Worm (Caenorhabditis elegans): ENCODE measurements around the gene F17E9.15.

The F17E9.15 gene

DNA sequence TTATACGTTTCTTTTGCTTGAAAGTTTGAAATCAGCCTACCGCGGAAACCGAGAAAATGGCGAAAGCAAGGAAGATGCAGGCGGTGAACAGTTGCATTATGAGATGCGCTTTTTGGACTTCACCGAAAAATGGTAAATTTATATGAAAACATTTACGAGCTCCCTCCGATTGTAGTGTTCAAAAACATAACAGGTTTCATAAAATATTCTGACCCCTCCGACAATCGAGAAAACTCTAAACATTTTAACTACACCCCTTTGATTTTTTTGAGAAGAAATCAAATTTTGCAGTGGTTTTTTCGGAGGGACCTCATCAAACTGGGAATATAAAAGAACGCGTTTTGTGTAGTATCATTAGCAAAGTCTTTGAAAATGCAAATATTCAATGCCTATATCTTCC lies at the start of gene F17E9.15, which contains the start of gene F17E9.18:
F17E9.15 (plus strand) TSS at position 368 of the 400 bp plus-strand sequence.
F17E9.18 (minus strand) TSS at position 101 of the 400 bp plus-strand sequence.
- TF ChIP-seq T22C8.4 (GFP tag; IDR thresholded peaks at IDR 0.05) (no peak), tab-1 (GFP tag; IDR thresholded peaks at IDR 0.05) (no peak), ztf-29 (GFP tag; IDR thresholded peaks at IDR 0.05) (no peak), ztf-23 (GFP tag; IDR thresholded peaks at IDR 0.05) (no peak), flt-1 (GFP tag; IDR thresholded peaks at IDR 0.05) (no peak), klf-2 (GFP tag; conservative IDR thresholded peaks at IDR 0.05) (no peak), med-1 (GFP tag; optimal IDR thresholded peaks at IDR 0.05; ENCODE audit: insufficient read depth) (no peak), ref-1 (GFP tag; conservative IDR thresholded peaks at IDR 0.05) (no peak)

DNA sequence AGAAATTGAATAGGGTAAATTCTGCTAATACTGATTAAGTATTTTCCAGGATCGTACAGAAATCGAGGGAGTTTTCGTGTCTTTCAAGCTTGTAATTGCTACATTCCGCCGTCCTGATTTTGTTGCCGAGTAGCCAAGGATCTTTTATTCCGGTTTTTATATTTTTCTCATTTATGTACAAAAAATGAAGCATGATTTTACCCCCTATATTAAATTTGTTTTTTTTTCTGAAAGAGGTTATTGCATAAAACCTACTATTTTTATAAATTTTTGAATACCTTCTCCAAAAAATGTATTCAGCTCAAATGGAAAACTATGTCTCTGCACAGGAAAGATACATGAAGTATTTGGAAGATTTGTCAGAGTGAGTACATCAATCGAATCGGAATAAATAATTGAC lies 47.6 kb upstream of the F17E9.15 start, which contains the start of gene F35H10.6:
F35H10.6 (plus strand) TSS at position 301 of the 400 bp plus-strand sequence.
- TF ChIP-seq ztf-29 (GFP tag; IDR thresholded peaks at IDR 0.05): no peak
- no peak for TF ChIP-seq T22C8.4 (GFP tag; IDR thresholded peaks at IDR 0.05)
- TF ChIP-seq tab-1 (GFP tag; IDR thresholded peaks at IDR 0.05): no peak
- no peak for TF ChIP-seq cog-1 (tag; optimal IDR thresholded peaks at IDR 0.05)
- TF ChIP-seq flt-1 (GFP tag; IDR thresholded peaks at IDR 0.05): no peak
- no peak for TF ChIP-seq ztf-23 (GFP tag; IDR thresholded peaks at IDR 0.05)
- TF ChIP-seq ref-1 (GFP tag; conservative IDR thresholded peaks at IDR 0.05): no peak
- no peak for TF ChIP-seq klf-2 (GFP tag; conservative IDR thresholded peaks at IDR 0.05)
- TF ChIP-seq med-1 (GFP tag; optimal IDR thresholded peaks at IDR 0.05; ENCODE audit: insufficient read depth): no peak

DNA sequence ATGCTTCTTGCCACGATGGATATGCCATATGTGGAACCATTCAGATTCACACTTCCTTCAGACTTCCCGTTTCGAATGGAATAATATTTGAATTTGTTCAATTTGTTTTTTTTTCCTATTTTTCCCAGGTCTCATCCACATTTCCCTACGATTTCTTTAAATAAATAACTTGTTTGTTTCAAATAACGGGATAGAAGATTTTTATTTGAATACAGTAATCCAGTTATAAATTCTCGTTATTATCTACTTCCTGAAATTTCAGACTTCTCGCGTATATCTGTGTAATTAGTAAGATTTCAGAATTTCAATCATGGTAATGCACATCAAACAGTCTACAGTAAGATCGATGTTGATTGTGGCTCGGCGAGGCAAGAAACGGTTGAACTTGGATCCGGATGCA lies 46.8 kb upstream of the F17E9.15 start, which contains the start of gene F35H10.5:
F35H10.5 (plus strand) TSS at position 301 of the 400 bp plus-strand sequence.
- TF ChIP-seq klf-2 (GFP tag; conservative IDR thresholded peaks at IDR 0.05): no peak
- TF ChIP-seq ztf-29 (GFP tag; IDR thresholded peaks at IDR 0.05): no peak
- no peak for TF ChIP-seq ztf-23 (GFP tag; IDR thresholded peaks at IDR 0.05)
- TF ChIP-seq med-1 (GFP tag; optimal IDR thresholded peaks at IDR 0.05; ENCODE audit: insufficient read depth): no peak

ce11 chrIV:8301925-8302324 lies 45.3 kb upstream of the F17E9.15 start:
- TF ChIP-seq flt-1 (GFP tag; IDR thresholded peaks at IDR 0.05) (no peak), med-1 (GFP tag; optimal IDR thresholded peaks at IDR 0.05; ENCODE audit: insufficient read depth) (no peak), klf-2 (GFP tag; conservative IDR thresholded peaks at IDR 0.05) (no peak), T22C8.4 (GFP tag; IDR thresholded peaks at IDR 0.05) (no peak), cog-1 (tag; optimal IDR thresholded peaks at IDR 0.05) (no peak), tab-1 (GFP tag; IDR thresholded peaks at IDR 0.05) (no peak), ref-1 (GFP tag; conservative IDR thresholded peaks at IDR 0.05) (no peak), ztf-23 (GFP tag; IDR thresholded peaks at IDR 0.05) (no peak), ztf-29 (GFP tag; IDR thresholded peaks at IDR 0.05) (no peak)

DNA sequence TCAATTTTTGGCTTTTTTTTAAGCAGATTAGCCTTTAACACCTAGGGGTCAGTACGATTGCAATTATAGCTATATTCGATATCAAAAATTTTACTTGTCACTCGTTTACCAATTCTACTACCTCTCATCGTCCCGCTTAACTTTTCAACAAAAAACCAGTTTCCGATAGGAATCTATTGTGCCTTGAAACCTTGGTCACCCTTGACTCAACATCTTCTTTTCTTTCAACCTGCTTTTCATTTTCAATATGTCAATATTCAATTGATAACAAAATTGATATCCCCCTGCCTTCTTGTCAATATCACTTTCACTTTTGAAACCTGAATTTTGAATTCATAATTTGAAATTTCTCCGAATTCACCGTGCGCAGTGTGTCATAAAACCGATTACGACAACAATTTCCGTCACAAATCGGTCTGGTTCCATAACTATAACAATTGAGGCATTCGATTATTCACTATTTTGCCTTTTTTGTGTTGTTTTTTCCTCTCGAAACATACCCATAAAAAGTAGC lies 44.5 kb upstream of the F17E9.15 start:
- TF ChIP-seq T22C8.4 (GFP tag; IDR thresholded peaks at IDR 0.05) (no peak), ref-1 (GFP tag; conservative IDR thresholded peaks at IDR 0.05) (no peak), ztf-29 (GFP tag; IDR thresholded peaks at IDR 0.05) (no peak), cog-1 (tag; optimal IDR thresholded peaks at IDR 0.05) (no peak), tab-1 (GFP tag; IDR thresholded peaks at IDR 0.05) (no peak), flt-1 (GFP tag; IDR thresholded peaks at IDR 0.05) (no peak), med-1 (GFP tag; optimal IDR thresholded peaks at IDR 0.05; ENCODE audit: insufficient read depth) (no peak), klf-2 (GFP tag; conservative IDR thresholded peaks at IDR 0.05) (no peak)

DNA sequence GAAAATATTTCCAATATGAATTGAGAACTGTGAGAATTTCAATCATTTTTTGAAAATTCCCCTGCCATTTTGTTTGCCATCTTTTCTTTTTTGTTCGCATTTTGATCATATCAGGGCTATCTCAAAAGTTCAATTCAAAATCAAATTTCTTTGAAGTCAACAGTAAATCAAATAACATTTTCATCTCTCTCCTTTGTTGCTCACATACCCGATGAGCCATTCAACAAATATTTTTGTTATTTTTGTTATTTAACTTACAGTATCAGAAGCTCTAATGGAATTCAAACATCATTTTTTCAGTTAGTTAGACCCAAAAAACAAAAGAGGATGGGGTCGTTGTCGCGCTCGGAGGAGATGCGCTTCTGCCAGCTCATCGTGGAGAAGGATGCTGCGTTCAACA lies 43.5 kb upstream of the F17E9.15 start, which contains the start of gene vha-5:
vha-5 (plus strand) TSS at position 301 of the 400 bp plus-strand sequence.
- TF ChIP-seq tab-1 (GFP tag; IDR thresholded peaks at IDR 0.05) (no peak), T22C8.4 (GFP tag; IDR thresholded peaks at IDR 0.05) (no peak), ztf-29 (GFP tag; IDR thresholded peaks at IDR 0.05) (no peak), ztf-23 (GFP tag; IDR thresholded peaks at IDR 0.05) (no peak), flt-1 (GFP tag; IDR thresholded peaks at IDR 0.05) (no peak), ref-1 (GFP tag; conservative IDR thresholded peaks at IDR 0.05) (no peak), med-1 (GFP tag; optimal IDR thresholded peaks at IDR 0.05; ENCODE audit: insufficient read depth) (no peak), cog-1 (tag; optimal IDR thresholded peaks at IDR 0.05) (no peak), klf-2 (GFP tag; conservative IDR thresholded peaks at IDR 0.05) (no peak)

ce11 chrIV:8307408-8307807 lies 39.8 kb upstream of the F17E9.15 start:
- TF ChIP-seq ztf-23 (GFP tag; IDR thresholded peaks at IDR 0.05): no peak
- TF ChIP-seq ztf-29 (GFP tag; IDR thresholded peaks at IDR 0.05): no peak
- no peak for TF ChIP-seq flt-1 (GFP tag; IDR thresholded peaks at IDR 0.05)
- no peak for TF ChIP-seq cog-1 (tag; optimal IDR thresholded peaks at IDR 0.05)
- no peak for TF ChIP-seq klf-2 (GFP tag; conservative IDR thresholded peaks at IDR 0.05)
- TF ChIP-seq T22C8.4 (GFP tag; IDR thresholded peaks at IDR 0.05): no peak
- TF ChIP-seq ref-1 (GFP tag; conservative IDR thresholded peaks at IDR 0.05): no peak
- TF ChIP-seq med-1 (GFP tag; optimal IDR thresholded peaks at IDR 0.05; ENCODE audit: insufficient read depth): no peak
- no peak for TF ChIP-seq tab-1 (GFP tag; IDR thresholded peaks at IDR 0.05)

DNA sequence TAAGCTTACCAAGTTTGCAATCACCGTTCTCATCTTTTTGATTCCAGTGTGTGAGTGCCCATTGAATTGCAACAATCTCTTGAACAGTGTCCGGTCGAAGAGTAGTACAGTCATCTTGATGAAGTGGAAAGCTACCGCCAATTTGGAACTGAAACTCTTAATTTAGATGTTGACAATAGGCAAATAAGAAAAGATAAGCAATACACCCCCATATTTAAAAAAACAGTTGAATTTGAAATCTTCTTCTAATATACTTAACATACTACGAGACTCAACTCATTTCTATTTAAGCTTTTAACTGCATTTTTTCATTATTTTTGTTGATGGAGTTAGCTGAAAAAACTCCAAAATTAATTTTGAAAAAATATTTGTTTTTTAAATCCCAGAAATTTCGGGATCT lies 35.1 kb upstream of the F17E9.15 start:
- TF ChIP-seq ref-1 (GFP tag; conservative IDR thresholded peaks at IDR 0.05): no peak

DNA sequence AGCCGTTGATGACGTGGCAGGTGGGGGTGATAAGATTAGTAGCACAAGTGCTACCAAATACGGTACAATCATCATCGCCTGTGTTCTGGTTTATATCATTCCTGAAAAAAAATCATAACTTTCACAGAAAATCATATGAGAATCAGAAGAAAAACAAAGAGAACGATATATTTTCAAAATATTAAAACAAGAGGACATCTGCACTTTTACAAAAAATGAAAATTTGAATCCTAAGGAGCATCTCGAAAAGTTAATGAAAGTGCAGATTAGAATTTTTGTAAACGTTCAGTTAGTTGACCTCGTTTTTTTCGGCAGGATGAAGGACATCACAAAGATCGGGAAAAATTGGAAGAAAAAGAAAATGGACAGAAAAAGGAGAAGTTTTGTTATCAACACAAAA lies 34.4 kb upstream of the F17E9.15 start, which contains the start of gene F35H10.10:
F35H10.10 (minus strand) TSS at position 101 of the 400 bp plus-strand sequence.
- TF ChIP-seq ztf-29 (GFP tag; IDR thresholded peaks at IDR 0.05) (no peak), flt-1 (GFP tag; IDR thresholded peaks at IDR 0.05) (no peak), cog-1 (tag; optimal IDR thresholded peaks at IDR 0.05) (no peak), tab-1 (GFP tag; IDR thresholded peaks at IDR 0.05) (no peak), T22C8.4 (GFP tag; IDR thresholded peaks at IDR 0.05) (no peak)

DNA sequence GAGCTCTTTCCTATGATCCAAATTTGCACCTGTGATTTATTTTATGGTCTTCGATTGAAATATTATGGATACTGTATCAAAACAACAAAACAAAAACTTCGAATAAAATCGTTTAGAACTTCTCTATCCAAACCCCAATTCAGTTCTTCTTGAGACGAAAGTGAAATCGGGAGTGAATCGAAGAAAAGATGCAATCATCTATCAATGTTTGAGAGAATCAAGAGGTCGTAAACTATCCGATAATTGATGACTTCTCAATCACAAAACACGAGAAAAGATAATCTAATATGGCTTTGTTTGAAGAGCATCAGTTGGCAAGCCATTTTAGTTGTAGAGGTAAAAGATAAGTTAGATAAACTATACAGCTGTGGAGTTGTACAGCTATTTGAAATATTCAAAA lies 29.4 kb upstream of the F17E9.15 start:
- no peak for TF ChIP-seq tab-1 (GFP tag; IDR thresholded peaks at IDR 0.05)
- no peak for TF ChIP-seq cog-1 (tag; optimal IDR thresholded peaks at IDR 0.05)
- no peak for TF ChIP-seq ztf-23 (GFP tag; IDR thresholded peaks at IDR 0.05)
- TF ChIP-seq ref-1 (GFP tag; conservative IDR thresholded peaks at IDR 0.05): no peak
- TF ChIP-seq ztf-29 (GFP tag; IDR thresholded peaks at IDR 0.05): no peak
- no peak for TF ChIP-seq med-1 (GFP tag; optimal IDR thresholded peaks at IDR 0.05; ENCODE audit: insufficient read depth)
- no peak for TF ChIP-seq klf-2 (GFP tag; conservative IDR thresholded peaks at IDR 0.05)
- TF ChIP-seq flt-1 (GFP tag; IDR thresholded peaks at IDR 0.05): no peak
- TF ChIP-seq T22C8.4 (GFP tag; IDR thresholded peaks at IDR 0.05): no peak
